Fruit fly (Drosophila melanogaster): ENCODE results near the gene CG5254.

CG5254 gene

dm6 chrX:750047-750446, at the start of gene CG5254:
TSS of gene CG5254 (plus strand) at chrX:750347.
- TF ChIP-seq h (optimal IDR thresholded peaks at IDR 0.05) (no peak), ttk (optimal IDR thresholded peaks at IDR 0.05) (no peak), psq (optimal IDR thresholded peaks at IDR 0.05) (no peak), insv (optimal IDR thresholded peaks at IDR 0.05) (no peak), Myc (optimal IDR thresholded peaks at IDR 0.05) (no peak), Sin3A (optimal IDR thresholded peaks at IDR 0.05) (no peak)

dm6 chrX:702484-702883, 47.7 kb upstream of the CG5254 start:
- TF ChIP-seq ttk (optimal IDR thresholded peaks at IDR 0.05) (no peak), Myc (optimal IDR thresholded peaks at IDR 0.05) (no peak), psq (optimal IDR thresholded peaks at IDR 0.05) (no peak), insv (optimal IDR thresholded peaks at IDR 0.05) (no peak), h (optimal IDR thresholded peaks at IDR 0.05) (no peak), Sin3A (optimal IDR thresholded peaks at IDR 0.05) (no peak)

dm6 chrX:709495-709894, 40.7 kb upstream of the CG5254 start:
- TF ChIP-seq insv (optimal IDR thresholded peaks at IDR 0.05) = no peak
- TF ChIP-seq Myc (optimal IDR thresholded peaks at IDR 0.05) = no peak
- TF ChIP-seq Sin3A (optimal IDR thresholded peaks at IDR 0.05) = no peak
- no peak for TF ChIP-seq psq (optimal IDR thresholded peaks at IDR 0.05)
- no peak for TF ChIP-seq h (optimal IDR thresholded peaks at IDR 0.05)
- no peak for TF ChIP-seq ttk (optimal IDR thresholded peaks at IDR 0.05)

dm6 chrX:710914-711313, 39.2 kb upstream of the CG5254 start:
- TF ChIP-seq psq (optimal IDR thresholded peaks at IDR 0.05) = no peak
- no peak for TF ChIP-seq insv (optimal IDR thresholded peaks at IDR 0.05)
- TF ChIP-seq ttk (optimal IDR thresholded peaks at IDR 0.05) = no peak
- TF ChIP-seq Myc (optimal IDR thresholded peaks at IDR 0.05) = no peak
- TF ChIP-seq Sin3A (optimal IDR thresholded peaks at IDR 0.05) = no peak
- TF ChIP-seq h (optimal IDR thresholded peaks at IDR 0.05) = no peak

dm6 chrX:711852-712251, 38.3 kb upstream of the CG5254 start:
- TF ChIP-seq insv (optimal IDR thresholded peaks at IDR 0.05) = no peak
- TF ChIP-seq Myc (optimal IDR thresholded peaks at IDR 0.05) = no peak
- no peak for TF ChIP-seq Sin3A (optimal IDR thresholded peaks at IDR 0.05)
- TF ChIP-seq ttk (optimal IDR thresholded peaks at IDR 0.05) = no peak
- no peak for TF ChIP-seq psq (optimal IDR thresholded peaks at IDR 0.05)
- TF ChIP-seq h (optimal IDR thresholded peaks at IDR 0.05) = no peak

dm6 chrX:713249-713898, 36.8 kb upstream of the CG5254 start:
- TF ChIP-seq h (optimal IDR thresholded peaks at IDR 0.05) = no peak
- no peak for TF ChIP-seq insv (optimal IDR thresholded peaks at IDR 0.05)
- TF ChIP-seq ttk (optimal IDR thresholded peaks at IDR 0.05) = no peak
- no peak for TF ChIP-seq Myc (optimal IDR thresholded peaks at IDR 0.05)
- TF ChIP-seq Sin3A (optimal IDR thresholded peaks at IDR 0.05) = no peak
- no peak for TF ChIP-seq psq (optimal IDR thresholded peaks at IDR 0.05)

- TF ChIP-seq h (optimal IDR thresholded peaks at IDR 0.05) (no peak), Sin3A (optimal IDR thresholded peaks at IDR 0.05) (no peak), insv (optimal IDR thresholded peaks at IDR 0.05) (no peak), psq (optimal IDR thresholded peaks at IDR 0.05) (no peak)
Observed at dm6 chrX:715383-715782, 34.8 kb upstream of the CG5254 start.

- TF ChIP-seq psq (optimal IDR thresholded peaks at IDR 0.05) = no peak
- no peak for TF ChIP-seq Sin3A (optimal IDR thresholded peaks at IDR 0.05)
- no peak for TF ChIP-seq insv (optimal IDR thresholded peaks at IDR 0.05)
- no peak for TF ChIP-seq Myc (optimal IDR thresholded peaks at IDR 0.05)
- TF ChIP-seq ttk (optimal IDR thresholded peaks at IDR 0.05) = no peak
- no peak for TF ChIP-seq h (optimal IDR thresholded peaks at IDR 0.05)
Observed at dm6 chrX:717893-718292, 32.3 kb upstream of the CG5254 start.

dm6 chrX:718945-719344, 31.2 kb upstream of the CG5254 start:
- TF ChIP-seq ttk (optimal IDR thresholded peaks at IDR 0.05) = no peak
- no peak for TF ChIP-seq h (optimal IDR thresholded peaks at IDR 0.05)
- TF ChIP-seq Sin3A (optimal IDR thresholded peaks at IDR 0.05) = no peak
- no peak for TF ChIP-seq Myc (optimal IDR thresholded peaks at IDR 0.05)
- no peak for TF ChIP-seq psq (optimal IDR thresholded peaks at IDR 0.05)
- TF ChIP-seq insv (optimal IDR thresholded peaks at IDR 0.05) = no peak

dm6 chrX:724496-724895, 25.7 kb upstream of the CG5254 start:
- TF ChIP-seq ttk (optimal IDR thresholded peaks at IDR 0.05) (no peak), Sin3A (optimal IDR thresholded peaks at IDR 0.05) (no peak), psq (optimal IDR thresholded peaks at IDR 0.05) (no peak), h (optimal IDR thresholded peaks at IDR 0.05) (no peak), Myc (optimal IDR thresholded peaks at IDR 0.05) (no peak), insv (optimal IDR thresholded peaks at IDR 0.05) (no peak)

- TF ChIP-seq psq (optimal IDR thresholded peaks at IDR 0.05) (no peak), ttk (optimal IDR thresholded peaks at IDR 0.05) (no peak), h (optimal IDR thresholded peaks at IDR 0.05) (no peak), Sin3A (optimal IDR thresholded peaks at IDR 0.05) (no peak), Myc (optimal IDR thresholded peaks at IDR 0.05) (no peak), insv (optimal IDR thresholded peaks at IDR 0.05) (no peak)
Observed at dm6 chrX:739621-740216, 10.4 kb upstream of the CG5254 start.

dm6 chrX:751201-751600, 1.1 kb downstream of the CG5254 start, which contains the start of gene CG13362:
TSS of gene CG13362 (minus strand) at chrX:751301.
- TF ChIP-seq insv (optimal IDR thresholded peaks at IDR 0.05) = no peak
- TF ChIP-seq ttk (optimal IDR thresholded peaks at IDR 0.05) = no peak
- no peak for TF ChIP-seq Sin3A (optimal IDR thresholded peaks at IDR 0.05)
- TF ChIP-seq psq (optimal IDR thresholded peaks at IDR 0.05) = no peak
- TF ChIP-seq Myc (optimal IDR thresholded peaks at IDR 0.05) = no peak
- TF ChIP-seq h (optimal IDR thresholded peaks at IDR 0.05) = no peak

dm6 chrX:753553-753952, 3.4 kb downstream of the CG5254 start, which contains the start of gene CG13361:
TSS of gene CG13361 (minus strand) at chrX:753653.
- TF ChIP-seq psq (optimal IDR thresholded peaks at IDR 0.05) = no peak
- TF ChIP-seq h (optimal IDR thresholded peaks at IDR 0.05) = no peak
- TF ChIP-seq Sin3A (optimal IDR thresholded peaks at IDR 0.05) = no peak
- TF ChIP-seq ttk (optimal IDR thresholded peaks at IDR 0.05) = no peak
- TF ChIP-seq insv (optimal IDR thresholded peaks at IDR 0.05) = no peak
- no peak for TF ChIP-seq Myc (optimal IDR thresholded peaks at IDR 0.05)
